Fruit fly (Drosophila melanogaster) whole organism, embryonic: ENCODE measurements around the gene CG43672.

Experiments used
- Atf-2 ChIP-seq: fragments of 200-800 bp; sonication (Bioruptor generic); optimal IDR thresholded peaks from 2 replicates; lab custom pipeline; 2016; ENCODE audit warnings: missing biosample characterization, missing genetic modification characterization
- Blimp-1 ChIP-seq: fragments of 200-800 bp; sonication (Bioruptor generic); optimal IDR thresholded peaks from 3 replicates; lab custom pipeline; 2018; ENCODE audit warnings: missing biosample characterization, missing genetic modification characterization, mild to moderate bottlenecking, moderate library complexity, missing genetic modification reagents
- CG10366 ChIP-seq: fragments of 200-800 bp; sonication (Bioruptor generic); IDR thresholded peaks from 2 replicates; pipeline ENCODE4 v1.3.6; 2022; ENCODE audit warnings: missing biosample characterization, missing genetic modification characterization
- CG12104 ChIP-seq: fragments of 200-800 bp; sonication (Bioruptor generic); optimal IDR thresholded peaks from 3 replicates; lab custom pipeline; 2016; ENCODE audit warnings: missing biosample characterization, missing genetic modification characterization
- CG12155 ChIP-seq: fragments of 200-800 bp; sonication (Bioruptor generic); optimal IDR thresholded peaks from 3 replicates; lab custom pipeline; 2016; ENCODE audit warnings: missing biosample characterization, missing genetic modification characterization
- CG13894 ChIP-seq: fragments of 200-800 bp; sonication (Bioruptor generic); optimal IDR thresholded peaks from 3 replicates; lab custom pipeline; 2018; ENCODE audit warnings: missing biosample characterization, mild to moderate bottlenecking, missing genetic modification characterization, moderate library complexity
- CG1602 ChIP-seq: fragments of 200-800 bp; sonication (Bioruptor generic); optimal IDR thresholded peaks from 3 replicates; lab custom pipeline; 2016; ENCODE audit warnings: missing biosample characterization, missing genetic modification characterization
- CG18764 ChIP-seq: fragments of 200-800 bp; sonication (Bioruptor generic); optimal IDR thresholded peaks from 3 replicates; lab custom pipeline; 2016; ENCODE audit warnings: missing biosample characterization, missing genetic modification characterization
- CG2129 ChIP-seq: fragments of 200-800 bp; sonication (Bioruptor generic); IDR thresholded peaks from 2 replicates; pipeline ENCODE4 v1.3.6; 2022; ENCODE audit warnings: missing biosample characterization, missing genetic modification characterization; ENCODE audit not compliant: partially characterized antibody
- CG31388 ChIP-seq: fragments of 200-800 bp; sonication (Bioruptor generic); optimal IDR thresholded peaks from 2 replicates; lab custom pipeline; 2016; ENCODE audit warnings: missing biosample characterization, missing genetic modification characterization
- CG33213 ChIP-seq: fragments of 200-800 bp; sonication (Bioruptor generic); optimal IDR thresholded peaks from 3 replicates; lab custom pipeline; 2016; ENCODE audit warnings: missing biosample characterization, missing genetic modification characterization
- CG3995 ChIP-seq: fragments of 200-800 bp; sonication (Bioruptor generic); optimal IDR thresholded peaks from 3 replicates; lab custom pipeline; 2016; ENCODE audit warnings: missing biosample characterization, missing genetic modification characterization
- CG5180 ChIP-seq: fragments of 200-800 bp; sonication (Bioruptor generic); optimal IDR thresholded peaks from 3 replicates; lab custom pipeline; 2017; ENCODE audit warnings: missing biosample characterization, missing genetic modification characterization, mild to moderate bottlenecking, moderate library complexity, missing genetic modification reagents
- CG7357 ChIP-seq: fragments of 200-800 bp; sonication (Bioruptor generic); IDR thresholded peaks from 3 replicates; pipeline ENCODE4 v1.3.6; 2022; ENCODE audit warnings: missing biosample characterization, missing genetic modification characterization
- CG8290 ChIP-seq, 3 experiments: fragments of 200-800 bp; sonication (Bioruptor generic); optimal IDR thresholded peaks; 2 replicates each; lab custom pipeline; 2016 to 2019; ENCODE audit warnings: missing biosample characterization in 3 of 3, missing genetic modification characterization in 3 of 3, mild to moderate bottlenecking in 2 of 3, moderate library complexity in 1 of 3
- CG8359 ChIP-seq: fragments of 200-800 bp; sonication (Bioruptor generic); optimal IDR thresholded peaks from 2 replicates; lab custom pipeline; 2017; ENCODE audit warnings: missing biosample characterization, mild to moderate bottlenecking, missing genetic modification characterization, borderline replicate concordance
- CG9215 ChIP-seq: fragments of 200-800 bp; sonication (Bioruptor generic); IDR thresholded peaks from 2 replicates; pipeline ENCODE4 v1.3.6; 2022; ENCODE audit warnings: missing biosample characterization, missing genetic modification characterization
- D ChIP-seq, 2 experiments: fragments of 200-800 bp in 1 of 2; fragments of >200 bp in 1 of 2; sonication (Bioruptor generic) in 1 of 2; optimal IDR thresholded peaks; 2 replicates in 1 of 2; 3 replicates in 1 of 2; lab custom pipeline; 2017; ENCODE audit warnings: mild to moderate bottlenecking in 1 of 2, missing biosample characterization in 1 of 2, missing genetic modification characterization in 1 of 2, missing genetic modification reagents in 1 of 2
- D19A ChIP-seq: fragments of 200-800 bp; optimal IDR thresholded peaks from 3 replicates; lab custom pipeline; 2019; ENCODE audit warnings: missing biosample characterization, mild to moderate bottlenecking, missing genetic modification characterization, moderate library complexity
- Ets97D ChIP-seq: fragments of 200-800 bp; sonication (Bioruptor generic); optimal IDR thresholded peaks from 3 replicates; lab custom pipeline; 2016; ENCODE audit warnings: missing biosample characterization, missing genetic modification characterization
- H15 ChIP-seq: fragments of 200-800 bp; sonication (Bioruptor generic); IDR thresholded peaks from 3 replicates; pipeline ENCODE4 v1.3.6; 2022; ENCODE audit warnings: missing biosample characterization, missing genetic modification characterization
- Opbp ChIP-seq: fragments of 200-800 bp; sonication (Bioruptor generic); IDR thresholded peaks from 3 replicates; pipeline ENCODE4 v1.3.6; 2022; ENCODE audit warnings: missing biosample characterization, missing genetic modification characterization; ENCODE audit not compliant: partially characterized antibody
- Pdp1 ChIP-seq, 2 experiments: fragments of 200-800 bp; sonication (Bioruptor generic); optimal IDR thresholded peaks; 3 replicates each; lab custom pipeline; 2016; ENCODE audit warnings: missing biosample characterization in 2 of 2, missing genetic modification characterization in 2 of 2, mild to moderate bottlenecking in 1 of 2, moderate library complexity in 1 of 2
- Ravus ChIP-seq: fragments of 200-800 bp; sonication (Bioruptor generic); IDR thresholded peaks from 2 replicates; pipeline ENCODE4 v1.3.6; 2022; ENCODE audit warnings: missing biosample characterization, missing genetic modification characterization
- Rx ChIP-seq: fragments of 200-800 bp; sonication (Bioruptor generic); IDR thresholded peaks from 2 replicates; pipeline ENCODE4 v1.3.6; 2022; ENCODE audit warnings: missing biosample characterization, missing genetic modification characterization
- Six4 ChIP-seq: fragments of 200-800 bp; sonication (Bioruptor generic); optimal IDR thresholded peaks from 2 replicates; lab custom pipeline; 2016; ENCODE audit warnings: missing biosample characterization, missing genetic modification characterization
- Sox100B ChIP-seq: fragments of 200-800 bp; sonication (Bioruptor generic); optimal IDR thresholded peaks from 3 replicates; lab custom pipeline; 2018; ENCODE audit warnings: missing biosample characterization, mild to moderate bottlenecking, missing genetic modification characterization
- Spps ChIP-seq: fragments of 200-800 bp; sonication (Bioruptor generic); optimal IDR thresholded peaks from 2 replicates; lab custom pipeline; 2018; ENCODE audit warnings: missing biosample characterization, mild to moderate bottlenecking, missing genetic modification characterization
- Stat92E ChIP-seq, 3 experiments: fragments of >200 bp in 2 of 3; fragments of 200-800 bp in 1 of 3; sonication (Bioruptor generic) in 1 of 3; optimal IDR thresholded peaks; 2 replicates each; lab custom pipeline; 2017 to 2019; ENCODE audit warnings: missing biosample characterization in 3 of 3, missing genetic modification characterization in 3 of 3, mild to moderate bottlenecking in 1 of 3, moderate library complexity in 1 of 3
- Trl ChIP-seq, 3 experiments: fragments of >200 bp in 2 of 3; fragments of 200-800 bp in 1 of 3; sonication (Bioruptor generic) in 1 of 3; optimal IDR thresholded peaks; 2 replicates in 1 of 3; 3 replicates in 2 of 3; lab custom pipeline; 2016 to 2017; ENCODE audit warnings: missing biosample characterization in 1 of 3, missing genetic modification characterization in 1 of 3
- abd-A ChIP-seq: fragments of 200-800 bp; sonication (Bioruptor generic); optimal IDR thresholded peaks from 3 replicates; lab custom pipeline; 2019; ENCODE audit warnings: missing biosample characterization, mild to moderate bottlenecking, missing genetic modification characterization, moderate library complexity
- ac ChIP-seq: fragments of 200-800 bp; sonication (Bioruptor generic); optimal IDR thresholded peaks from 3 replicates; lab custom pipeline; 2017; ENCODE audit warnings: missing biosample characterization, mild to moderate bottlenecking, missing genetic modification characterization
- ap ChIP-seq: fragments of 200-800 bp; sonication (Bioruptor generic); IDR thresholded peaks from 2 replicates; pipeline ENCODE4 v1.3.6; 2022; ENCODE audit warnings: missing biosample characterization, missing genetic modification characterization
- chinmo ChIP-seq: fragments of 200-800 bp; sonication (Bioruptor generic); IDR thresholded peaks from 4 replicates; pipeline ENCODE4 v1.3.6; 2022; ENCODE audit warnings: missing biosample characterization, missing genetic modification characterization; ENCODE audit not compliant: partially characterized antibody
- gt ChIP-seq: fragments of 200-800 bp; sonication (Bioruptor generic); IDR thresholded peaks from 2 replicates; pipeline ENCODE4 v1.3.6; 2022; ENCODE audit warnings: missing biosample characterization, missing genetic modification characterization
- hb ChIP-seq: fragments of 200-800 bp; sonication (Bioruptor generic); IDR thresholded peaks from 3 replicates; pipeline ENCODE4 v1.3.6; 2022; ENCODE audit warnings: missing biosample characterization, missing genetic modification characterization; ENCODE audit not compliant: partially characterized antibody
- jumu ChIP-seq: fragments of 200-800 bp; sonication (Bioruptor generic); optimal IDR thresholded peaks from 3 replicates; lab custom pipeline; 2016; ENCODE audit warnings: missing biosample characterization, missing genetic modification characterization
- lbe ChIP-seq: fragments of 200-800 bp; sonication (Bioruptor generic); optimal IDR thresholded peaks from 2 replicates; lab custom pipeline; 2016; ENCODE audit warnings: missing biosample characterization, mild to moderate bottlenecking, missing genetic modification characterization
- nerfin-2 ChIP-seq: fragments of 200-800 bp; sonication (Bioruptor generic); IDR thresholded peaks from 2 replicates; pipeline ENCODE4 v1.3.6; 2022; ENCODE audit warnings: missing biosample characterization, missing genetic modification characterization; ENCODE audit not compliant: partially characterized antibody
- otp ChIP-seq: fragments of 200-800 bp; sonication (Bioruptor generic); IDR thresholded peaks from 3 replicates; pipeline ENCODE4, ENCODE4 v1.3.6; 2022; ENCODE audit warnings: missing biosample characterization, missing genetic modification characterization
- peb ChIP-seq: fragments of 200-800 bp; sonication (Bioruptor generic); IDR thresholded peaks from 2 replicates; pipeline ENCODE4 v1.3.6; 2022; ENCODE audit warnings: missing biosample characterization, missing genetic modification characterization
- ro ChIP-seq: fragments of 200-800 bp; sonication (Bioruptor generic); IDR thresholded peaks from 2 replicates; pipeline ENCODE4 v1.3.6; 2022; ENCODE audit warnings: missing biosample characterization, missing genetic modification characterization
- sd ChIP-seq: fragments of 200-800 bp; sonication (Bioruptor generic); optimal IDR thresholded peaks from 3 replicates; lab custom pipeline; 2018; ENCODE audit warnings: missing biosample characterization, mild to moderate bottlenecking, missing genetic modification characterization, moderate library complexity
- sisA ChIP-seq: fragments of 200-800 bp; sonication (Bioruptor generic); IDR thresholded peaks from 2 replicates; pipeline ENCODE4 v1.3.6; 2022; ENCODE audit warnings: missing biosample characterization, missing genetic modification characterization
- sqz ChIP-seq: fragments of 200-800 bp; sonication (Bioruptor generic); optimal IDR thresholded peaks from 3 replicates; lab custom pipeline; 2018; ENCODE audit warnings: missing biosample characterization, mild to moderate bottlenecking, missing genetic modification characterization
- stwl ChIP-seq: fragments of 200-800 bp; sonication (Bioruptor generic); optimal IDR thresholded peaks from 3 replicates; lab custom pipeline; 2018; ENCODE audit warnings: missing biosample characterization, mild to moderate bottlenecking, missing genetic modification characterization, moderate library complexity
- tio ChIP-seq: fragments of 200-800 bp; sonication (Bioruptor generic); optimal IDR thresholded peaks from 2 replicates; lab custom pipeline; 2017; ENCODE audit warnings: missing biosample characterization, missing genetic modification characterization, inconsistent platforms
- trem ChIP-seq: fragments of 200-800 bp; optimal IDR thresholded peaks from 3 replicates; lab custom pipeline; 2019; ENCODE audit warnings: missing biosample characterization, mild to moderate bottlenecking, missing genetic modification characterization, moderate library complexity
- z ChIP-seq: fragments of 200-800 bp; sonication (Bioruptor generic); IDR thresholded peaks from 3 replicates; pipeline ENCODE4 v1.3.6; 2022; ENCODE audit warnings: missing biosample characterization, missing genetic modification characterization

Gene CG43672

DNA sequence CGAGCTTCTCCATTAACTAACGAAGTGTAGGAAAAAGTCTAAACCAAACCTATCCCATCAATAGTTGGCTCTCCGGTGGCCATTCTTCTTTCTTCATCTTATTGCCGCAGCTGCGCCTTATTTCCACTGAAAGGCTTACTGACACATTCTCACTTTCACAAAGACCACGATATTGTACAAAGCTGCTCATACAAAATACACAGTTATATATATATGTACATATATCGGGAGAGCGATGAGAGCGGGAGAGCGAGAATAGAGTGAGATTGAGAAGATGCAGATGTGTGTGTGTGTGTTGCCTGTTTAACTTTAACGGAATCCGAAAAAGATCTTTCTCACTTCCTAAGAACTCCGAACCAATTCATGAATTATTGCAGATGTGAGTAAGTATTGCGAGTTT lies 40.5 kb downstream of the CG43672 start (continued):
- TF ChIP-seq peb: no peak
- TF ChIP-seq sisA (GFP tag; lab: Robert Waterston, UW): no peak
- peak; percentile 10 for TF ChIP-seq D19A (tag; lab: Kevin White, UChicago)
- 0 out of 3 replicates have a peak, but pooled peaks have one; percentile 58 for TF ChIP-seq z (GFP tag; lab: Robert Waterston, UW)
- no peak for TF ChIP-seq tio (GFP tag; lab: Kevin White, UChicago)
- peak; percentile 20 for TF ChIP-seq abd-A
- no peak for TF ChIP-seq CG12104 (GFP tag; lab: Kevin White, UChicago)
- TF ChIP-seq Sox100B (GFP tag; lab: Kevin White, UChicago): no peak
- TF ChIP-seq trem (tag; lab: Kevin White, UChicago): no peak
- no peak for TF ChIP-seq Pdp1 (GFP tag; optimal IDR thresholded peaks at IDR 0.05; lab: Kevin White, UChicago)
- no peak for TF ChIP-seq Atf-2
- TF ChIP-seq CG10366 (GFP tag; lab: Robert Waterston, UW): no peak
- TF ChIP-seq CG18764 (GFP tag; lab: Kevin White, UChicago): no peak
- TF ChIP-seq Rx (GFP tag; lab: Robert Waterston, UW): no peak
- TF ChIP-seq Ets97D: no peak
- peak; percentile 33 for TF ChIP-seq Blimp-1 (GFP tag; lab: Kevin White, UChicago)
- peak; percentile 11 for TF ChIP-seq CG5180 (GFP tag; lab: Kevin White, UChicago)
- TF ChIP-seq lbe (GFP tag; lab: Kevin White, UChicago): peak; percentile 62
- TF ChIP-seq ac (GFP tag; lab: Kevin White, UChicago): no peak
- TF ChIP-seq chinmo (GFP tag; lab: Robert Waterston, UW): peak; percentile 75; the same call in 1 of the 4 replicates
- TF ChIP-seq CG12155 (GFP tag; lab: Kevin White, UChicago): no peak
- TF ChIP-seq CG13894 (tag; lab: Kevin White, UChicago): no peak
- TF ChIP-seq hb (GFP tag; lab: Robert Waterston, UW): no peak
- TF ChIP-seq CG31388 (GFP tag; lab: Kevin White, UChicago): no peak
- no peak for TF ChIP-seq H15 (GFP tag; lab: Robert Waterston, UW)
- no peak for TF ChIP-seq nerfin-2 (GFP tag; lab: Robert Waterston, UW)
- no peak for TF ChIP-seq ap
- TF ChIP-seq stwl: no peak
- TF ChIP-seq CG9215 (GFP tag; lab: Robert Waterston, UW): no peak
- no peak for TF ChIP-seq CG8359
- no peak for TF ChIP-seq gt
- peak in 1 of 3 experiments; percentile 68 for TF ChIP-seq Stat92E (GFP tag; optimal IDR thresholded peaks at IDR 0.05; lab: Kevin White, UChicago)
- no peak for TF ChIP-seq Ravus (GFP tag; lab: Robert Waterston, UW)
- no peak for TF ChIP-seq D (optimal IDR thresholded peaks at IDR 0.05; lab: Kevin White, UChicago)
- TF ChIP-seq D (GFP tag; optimal IDR thresholded peaks at IDR 0.05; lab: Kevin White, UChicago): no peak
- no peak for TF ChIP-seq jumu (GFP tag; lab: Kevin White, UChicago)
- TF ChIP-seq CG1602: no peak
- no peak for TF ChIP-seq sqz (GFP tag; lab: Kevin White, UChicago)
- TF ChIP-seq CG8290 (GFP tag; optimal IDR thresholded peaks at IDR 0.05; lab: Kevin White, UChicago): no peak
- TF ChIP-seq CG8290 (tag; optimal IDR thresholded peaks at IDR 0.05; lab: Kevin White, UChicago): no peak
- no peak for TF ChIP-seq Six4 (GFP tag; lab: Kevin White, UChicago)
- peak; percentile 66 for TF ChIP-seq sd (tag; lab: Kevin White, UChicago)
- no peak for TF ChIP-seq otp
- TF ChIP-seq CG3995 (GFP tag; lab: Kevin White, UChicago): no peak
- TF ChIP-seq Opbp (GFP tag; lab: Robert Waterston, UW): no peak
- no peak for TF ChIP-seq ro
- no peak for TF ChIP-seq CG2129 (GFP tag; lab: Robert Waterston, UW)
- 0 out of 3 replicates have a peak, but pooled peaks have one; percentile 14 for TF ChIP-seq CG7357 (GFP tag; lab: Robert Waterston, UW)
- TF ChIP-seq CG33213 (GFP tag; lab: Kevin White, UChicago): no peak
- no peak for TF ChIP-seq Spps (tag; lab: Kevin White, UChicago)
- TF ChIP-seq Trl (optimal IDR thresholded peaks at IDR 0.05; lab: Kevin White, UChicago): peak; percentile 85 to 90
- no peak for TF ChIP-seq Trl (GFP tag; optimal IDR thresholded peaks at IDR 0.05; lab: Kevin White, UChicago)
